Fruit fly (Drosophila melanogaster) whole organism: ENCODE measurements around the gene betaNACtes1.

Experiments used
- CG8478 ChIP-seq: fragments of >200 bp; optimal IDR thresholded peaks from 2 replicates; lab custom pipeline; 2018; ENCODE audit warnings: inconsistent platforms
- Dll ChIP-seq: fragments of >200 bp; optimal IDR thresholded peaks from 2 replicates; lab custom pipeline; 2017
- pan ChIP-seq: fragments of >200 bp; optimal IDR thresholded peaks from 2 replicates; lab custom pipeline; 2017

DNA sequence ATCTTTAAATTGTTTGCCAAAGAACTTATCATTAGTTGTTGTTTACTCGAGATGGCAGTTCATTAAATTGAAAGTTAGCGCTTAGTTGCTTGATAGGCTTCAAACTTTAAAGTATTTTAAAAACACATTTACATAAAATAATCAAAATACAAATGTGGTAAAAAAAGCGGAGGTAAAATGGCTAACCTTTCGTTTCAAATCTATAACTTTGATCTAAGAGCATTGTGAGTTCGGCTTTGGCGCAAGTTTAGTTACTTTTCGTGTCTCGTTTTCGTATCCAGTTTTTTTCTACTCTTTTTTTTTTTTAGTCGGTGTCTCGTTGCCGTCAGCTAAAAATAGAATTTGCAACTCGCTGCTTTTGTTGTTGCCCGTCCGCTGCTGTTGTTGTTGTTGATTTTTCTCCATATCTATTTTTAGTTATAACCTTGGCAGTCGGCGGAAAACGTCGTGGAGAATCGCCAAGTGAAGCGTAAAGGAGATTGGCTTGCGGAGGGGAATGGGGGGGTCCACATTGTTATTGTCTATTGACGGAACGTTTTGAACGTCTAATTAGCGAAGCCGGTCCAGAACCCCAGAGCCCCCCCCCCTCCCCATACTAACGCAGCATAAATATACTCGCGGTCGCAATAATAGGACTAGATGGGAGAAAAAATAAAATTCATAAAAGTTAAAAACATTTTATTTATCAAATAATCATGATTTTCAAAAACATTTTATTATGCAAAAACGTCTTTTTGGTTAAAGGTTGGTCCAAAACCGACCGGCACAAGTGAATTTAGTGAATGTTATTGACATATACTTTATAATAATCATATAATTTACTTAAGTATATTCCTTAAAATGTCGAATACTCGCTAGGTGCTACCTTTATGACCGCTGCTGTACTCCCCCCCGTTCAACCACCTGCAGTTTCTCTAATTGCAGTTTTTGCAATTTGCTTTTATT lies 42.4 kb upstream of the betaNACtes1 start:
- no peak for TF ChIP-seq pan (lab: Kevin White, UChicago)
- no peak for TF ChIP-seq CG8478
- TF ChIP-seq Dll (lab: Kevin White, UChicago) = no peak
